Worm (Caenorhabditis elegans) whole organism, young adult: ENCODE results near the gene F49C12.6.

Experiments used
- B0336.3 ChIP-seq: fragments of 200-800 bp; sonication (Bioruptor generic); IDR thresholded peaks from 2 replicates; pipeline ENCODE4 v1.3.6; 2022; ENCODE audit warnings: missing genetic modification characterization, missing compliant biosample characterization
- F10E7.11 ChIP-seq: sonication (generic microtip); optimal IDR thresholded peaks from 2 replicates; lab custom pipeline; 2017; ENCODE audit warnings: mild to moderate bottlenecking, missing genetic modification characterization, moderate library complexity, missing compliant biosample characterization
- F52B5.7 ChIP-seq: sonication (generic microtip); optimal IDR thresholded peaks from 2 replicates; lab custom pipeline; 2016; ENCODE audit warnings: mild to moderate bottlenecking, missing genetic modification characterization, missing compliant biosample characterization
- K11D2.4 ChIP-seq: fragments of 200-800 bp; sonication (Bioruptor generic); IDR thresholded peaks from 2 replicates; pipeline ENCODE4 v1.3.6; 2022; ENCODE audit warnings: missing genetic modification reagents, missing genetic modification characterization, missing compliant biosample characterization
- K12H6.12 ChIP-seq: fragments of 200-800 bp; sonication (Bioruptor generic); optimal IDR thresholded peaks from 2 replicates; lab custom pipeline; 2018; ENCODE audit warnings: mild to moderate bottlenecking, missing genetic modification characterization, missing compliant biosample characterization
- T07F8.4 ChIP-seq: sonication (generic microtip); optimal IDR thresholded peaks from 2 replicates; lab custom pipeline; 2016; ENCODE audit warnings: mild to moderate bottlenecking, missing genetic modification characterization, moderate library complexity, missing compliant biosample characterization
- Y53F4B.3 ChIP-seq: fragments of 200-800 bp; sonication (Bioruptor generic); IDR thresholded peaks from 2 replicates; pipeline ENCODE4 v1.3.6; 2022; ENCODE audit warnings: missing genetic modification reagents, missing genetic modification characterization, missing compliant biosample characterization
- Y53G8AR.9 ChIP-seq: fragments of 200-800 bp; sonication (Bioruptor generic); conservative IDR thresholded peaks from 2 replicates; pipeline ENCODE4 v1.3.6; 2022; ENCODE audit warnings: missing genetic modification reagents, missing genetic modification characterization, missing compliant biosample characterization
- Y56A3A.18 ChIP-seq: fragments of 200-800 bp; sonication (Bioruptor generic); IDR thresholded peaks from 2 replicates; pipeline ENCODE4 v1.3.6; 2022; ENCODE audit warnings: missing genetic modification reagents, missing genetic modification characterization, missing compliant biosample characterization
- ZK185.1 ChIP-seq: sonication (generic microtip); optimal IDR thresholded peaks from 2 replicates; lab custom pipeline; 2016; ENCODE audit warnings: mild to moderate bottlenecking, missing genetic modification characterization, missing compliant biosample characterization; ENCODE audit not compliant: poor library complexity, severe bottlenecking
- ama-1 ChIP-seq, 3 experiments: fragments of 150-350 bp in 1 of 3; sonication (generic microtip) in 2 of 3; optimal IDR thresholded peaks; 2 replicates each; lab custom pipeline; 2014 to 2018; ENCODE audit warnings: missing biosample characterization in 2 of 3, missing genetic modification characterization in 2 of 3, missing genetic modification reagents in 2 of 3
- aptf-2 ChIP-seq: fragments of 200-800 bp; sonication (Bioruptor generic); conservative IDR thresholded peaks from 2 replicates; pipeline ENCODE4 v1.3.6; 2022; ENCODE audit warnings: missing genetic modification reagents, missing genetic modification characterization, missing compliant biosample characterization
- aptf-3 ChIP-seq: fragments of 200-800 bp; sonication (Bioruptor generic); IDR thresholded peaks from 2 replicates; pipeline ENCODE4 v1.3.6; 2022; ENCODE audit warnings: missing genetic modification characterization, missing compliant biosample characterization
- athp-1 ChIP-seq: sonication (generic microtip); optimal IDR thresholded peaks from 2 replicates; lab custom pipeline; 2017; ENCODE audit warnings: mild to moderate bottlenecking, missing genetic modification characterization, missing compliant biosample characterization
- attf-5 ChIP-seq: fragments of 200-800 bp; sonication (Bioruptor generic); optimal IDR thresholded peaks from 2 replicates; lab custom pipeline; 2018; ENCODE audit warnings: mild to moderate bottlenecking, missing genetic modification characterization, missing compliant biosample characterization
- bed-1 ChIP-seq: fragments of 200-800 bp; sonication (Bioruptor generic); IDR thresholded peaks from 2 replicates; pipeline ENCODE4 v1.3.6; 2022; ENCODE audit warnings: missing genetic modification reagents, missing genetic modification characterization, missing compliant biosample characterization
- cebp-1 ChIP-seq, 2 experiments: fragments of 200-800 bp in 1 of 2; sonication (Bioruptor generic) in 1 of 2; sonication (generic microtip) in 1 of 2; IDR thresholded peaks in 1 of 2; optimal IDR thresholded peaks in 1 of 2; 2 replicates each; pipeline versions ENCODE4 v1.3.6 to Lab custom; 2017 to 2022; ENCODE audit warnings: missing compliant biosample characterization in 2 of 2, missing genetic modification characterization in 2 of 2, mild to moderate bottlenecking in 1 of 2, missing genetic modification reagents in 1 of 2, moderate library complexity in 1 of 2
- cebp-2 ChIP-seq: fragments of 200-800 bp; sonication (Bioruptor generic); IDR thresholded peaks from 2 replicates; pipeline ENCODE4 v1.3.6; 2022; ENCODE audit warnings: missing genetic modification characterization, missing compliant biosample characterization
- ceh-40 ChIP-seq: fragments of 200-800 bp; sonication (Bioruptor generic); IDR thresholded peaks from 2 replicates; pipeline ENCODE4 v1.3.6; 2022; ENCODE audit warnings: missing genetic modification characterization, missing compliant biosample characterization
- ceh-91 ChIP-seq: fragments of 200-800 bp; sonication (Bioruptor generic); IDR thresholded peaks from 2 replicates; pipeline ENCODE4 v1.3.6; 2022; ENCODE audit warnings: missing genetic modification reagents, missing genetic modification characterization, missing compliant biosample characterization
- die-1 ChIP-seq: sonication (generic microtip); optimal IDR thresholded peaks from 2 replicates; lab custom pipeline; 2016; ENCODE audit warnings: missing genotype, mild to moderate bottlenecking, missing genetic modification characterization, missing compliant biosample characterization
- efl-1 ChIP-seq: fragments of 150-350 bp; optimal IDR thresholded peaks from 2 replicates; lab custom pipeline; 2014; ENCODE audit warnings: missing biosample characterization, missing genetic modification reagents, missing genetic modification characterization
- ekl-4 ChIP-seq: fragments of 200-800 bp; sonication (Bioruptor generic); IDR thresholded peaks from 2 replicates; pipeline ENCODE4 v1.3.6; 2022; ENCODE audit warnings: missing genetic modification reagents, missing genetic modification characterization, missing compliant biosample characterization
- him-1 ChIP-seq: sonication (generic microtip); optimal IDR thresholded peaks from 2 replicates; lab custom pipeline; 2016; ENCODE audit warnings: missing genotype, missing genetic modification reagents, missing genetic modification characterization, missing compliant biosample characterization
- hrde-1 ChIP-seq: sonication (generic microtip); optimal IDR thresholded peaks from 2 replicates; lab custom pipeline; 2016; ENCODE audit warnings: missing genetic modification characterization, mild to moderate bottlenecking, missing compliant biosample characterization, moderate library complexity, missing genotype, missing genetic modification reagents, borderline replicate concordance
- let-526 ChIP-seq: fragments of 200-800 bp; sonication (Bioruptor generic); IDR thresholded peaks from 2 replicates; pipeline ENCODE4 v1.3.6; 2022; ENCODE audit warnings: missing genetic modification reagents, missing genetic modification characterization, missing compliant biosample characterization
- let-607 ChIP-seq, 2 experiments: fragments of 200-800 bp in 1 of 2; sonication (Bioruptor generic) in 1 of 2; sonication (generic microtip) in 1 of 2; optimal IDR thresholded peaks; 2 replicates each; lab custom pipeline; 2016 to 2018; ENCODE audit warnings: mild to moderate bottlenecking in 2 of 2, missing compliant biosample characterization in 2 of 2, missing genetic modification characterization in 2 of 2, moderate library complexity in 2 of 2, missing genotype in 1 of 2
- lin-26 ChIP-seq: fragments of 200-800 bp; sonication (Bioruptor generic); IDR thresholded peaks from 2 replicates; pipeline ENCODE4 v1.3.6; 2022; ENCODE audit warnings: missing genetic modification reagents, missing genetic modification characterization, missing compliant biosample characterization
- lin-35 ChIP-seq, 3 experiments: fragments of 150-350 bp in 2 of 3; sonication (generic microtip) in 1 of 3; optimal IDR thresholded peaks; 2 replicates each; lab custom pipeline; 2014 to 2018; ENCODE audit warnings: missing biosample characterization in 3 of 3, missing genetic modification characterization in 3 of 3, missing genetic modification reagents in 3 of 3
- lir-1 ChIP-seq: fragments of 200-800 bp; sonication (Bioruptor generic); conservative IDR thresholded peaks from 2 replicates; pipeline ENCODE4 v1.3.6; 2022; ENCODE audit warnings: missing genetic modification reagents, missing genetic modification characterization, missing compliant biosample characterization
- lsl-1 ChIP-seq: fragments of 200-800 bp; sonication (Bioruptor generic); optimal IDR thresholded peaks from 2 replicates; lab custom pipeline; 2018; ENCODE audit warnings: mild to moderate bottlenecking, missing genetic modification characterization, moderate library complexity, missing compliant biosample characterization
- madf-6 ChIP-seq: fragments of 200-800 bp; sonication (Bioruptor generic); IDR thresholded peaks from 2 replicates; pipeline ENCODE4 v1.3.6; 2022; ENCODE audit warnings: missing genetic modification reagents, missing genetic modification characterization, missing compliant biosample characterization
- mes-4 ChIP-seq: sonication (generic microtip); optimal IDR thresholded peaks from 2 replicates; lab custom pipeline; 2016; ENCODE audit warnings: missing genotype, missing genetic modification characterization, missing compliant biosample characterization
- nhr-90 ChIP-seq: sonication (generic microtip); optimal IDR thresholded peaks from 2 replicates; lab custom pipeline; 2016; ENCODE audit warnings: missing genotype, mild to moderate bottlenecking, missing genetic modification characterization, missing compliant biosample characterization
- repo-1 ChIP-seq: sonication (generic microtip); optimal IDR thresholded peaks from 2 replicates; lab custom pipeline; 2017; ENCODE audit warnings: mild to moderate bottlenecking, missing genetic modification characterization, missing compliant biosample characterization
- sdz-38 ChIP-seq: sonication (generic microtip); optimal IDR thresholded peaks from 2 replicates; lab custom pipeline; 2016; ENCODE audit warnings: missing genotype, missing genetic modification characterization, missing compliant biosample characterization
- snpc-1.1 ChIP-seq: sonication (generic microtip); optimal IDR thresholded peaks from 2 replicates; lab custom pipeline; 2017; ENCODE audit warnings: missing genetic modification characterization, mild to moderate bottlenecking, missing compliant biosample characterization, antibody characterized with exemption, moderate library complexity, missing genotype, missing genetic modification reagents; ENCODE audit not compliant: insufficient read depth
- snpc-3.4 ChIP-seq: sonication (generic microtip); optimal IDR thresholded peaks from 2 replicates; lab custom pipeline; 2017; ENCODE audit warnings: missing genetic modification characterization, mild to moderate bottlenecking, missing compliant biosample characterization, antibody characterized with exemption, moderate library complexity, missing genotype, missing genetic modification reagents
- snpc-4 ChIP-seq, 5 experiments: fragments of 150-350 bp in 1 of 5; sonication (generic microtip) in 4 of 5; optimal IDR thresholded peaks; 2 replicates each; lab custom pipeline; 2014 to 2018; ENCODE audit warnings: missing genetic modification characterization in 5 of 5, missing biosample characterization in 3 of 5, antibody characterized with exemption in 2 of 5, mild to moderate bottlenecking in 2 of 5, missing compliant biosample characterization in 2 of 5, missing genotype in 2 of 5, moderate library complexity in 2 of 5, missing genetic modification reagents in 1 of 5
- tbp1 ChIP-seq: fragments of 200-800 bp; sonication (Bioruptor generic); optimal IDR thresholded peaks from 2 replicates; lab custom pipeline; 2018; ENCODE audit warnings: mild to moderate bottlenecking, missing genetic modification characterization, missing compliant biosample characterization
- unc-62 ChIP-seq: fragments of 150-350 bp; optimal IDR thresholded peaks from 2 replicates; lab custom pipeline; 2014; ENCODE audit warnings: missing biosample characterization, missing genetic modification reagents, missing genetic modification characterization
- ztf-18 ChIP-seq: sonication (generic microtip); optimal IDR thresholded peaks from 2 replicates; lab custom pipeline; 2016; ENCODE audit warnings: missing genotype, mild to moderate bottlenecking, missing genetic modification characterization, missing compliant biosample characterization

F49C12.6 gene

ce11 chrIV:9320023-9320422 lies 11.1 kb upstream of the F49C12.6 start:
- peak; percentile 58; the same call in 1 of the 2 replicates for TF ChIP-seq lin-26 (GFP tag; lab: Robert Waterston, UW)
- peak; percentile 57; the same call in 1 of the 2 replicates for TF ChIP-seq let-526
- TF ChIP-seq him-1 (tag; lab: Kevin White, UChicago) = peak; percentile 48
- peak in 1 of 2 experiments; percentile 13 for TF ChIP-seq let-607 (tag; optimal IDR thresholded peaks at IDR 0.05; lab: Kevin White, UChicago)
- TF ChIP-seq efl-1 = no peak
- TF ChIP-seq ceh-91 = no peak
- TF ChIP-seq cebp-2 (GFP tag; lab: Robert Waterston, UW) = no peak
- no peak for TF ChIP-seq tbp1 (GFP tag; lab: Kevin White, UChicago)
- no peak for TF ChIP-seq lsl-1 (GFP tag; lab: Kevin White, UChicago)
- TF ChIP-seq ZK185.1 (tag; lab: Kevin White, UChicago) = no peak
- TF ChIP-seq cebp-1 (GFP tag; IDR thresholded peaks at IDR 0.05; lab: Robert Waterston, UW) = no peak
- TF ChIP-seq cebp-1 (tag; optimal IDR thresholded peaks at IDR 0.05; lab: Kevin White, UChicago) = peak; percentile 14
- peak; percentile 81 for TF ChIP-seq hrde-1 (tag; lab: Kevin White, UChicago)
- no peak for TF ChIP-seq Y53F4B.3
- no peak for TF ChIP-seq ama-1 (optimal IDR thresholded peaks at IDR 0.05; lab: Kevin White, UChicago)
- peak in 1 of 2 experiments; percentile 42 for TF ChIP-seq ama-1 (GFP tag; optimal IDR thresholded peaks at IDR 0.05; lab: Kevin White, UChicago)
- TF ChIP-seq unc-62 (GFP tag; lab: Kevin White, UChicago) = no peak
- TF ChIP-seq F52B5.7 = peak; percentile 70
- TF ChIP-seq sdz-38 = no peak
- TF ChIP-seq Y53G8AR.9 (GFP tag; lab: Robert Waterston, UW) = 0 out of 2 replicates have a peak, but pooled peaks have one; percentile 45
- TF ChIP-seq snpc-1.1 (tag; lab: Kevin White, UChicago) = peak; percentile 64
- TF ChIP-seq madf-6 (GFP tag; lab: Robert Waterston, UW) = no peak
- no peak for TF ChIP-seq attf-5 (GFP tag; lab: Kevin White, UChicago)
- TF ChIP-seq B0336.3 (GFP tag; lab: Robert Waterston, UW) = peak; percentile 36; the same call in 1 of the 2 replicates
- TF ChIP-seq K12H6.12 (tag; lab: Kevin White, UChicago) = no peak
- no peak for TF ChIP-seq mes-4 (tag; lab: Kevin White, UChicago)
- TF ChIP-seq F10E7.11 (tag; lab: Kevin White, UChicago) = no peak
- TF ChIP-seq aptf-2 (GFP tag; lab: Robert Waterston, UW) = no peak
- TF ChIP-seq lir-1 (GFP tag; lab: Robert Waterston, UW) = no peak
- TF ChIP-seq Y56A3A.18 = no peak
- no peak for TF ChIP-seq nhr-90 (tag; lab: Kevin White, UChicago)
- TF ChIP-seq ekl-4 (GFP tag; lab: Robert Waterston, UW) = no peak
- no peak for TF ChIP-seq lin-35 (GFP tag; optimal IDR thresholded peaks at IDR 0.05; lab: Kevin White, UChicago)
- no peak for TF ChIP-seq ztf-18
- TF ChIP-seq bed-1 (GFP tag; lab: Robert Waterston, UW) = 0 out of 2 replicates have a peak, but pooled peaks have one; percentile 37

- TF ChIP-seq ceh-40 (no peak), lin-35 (GFP tag; optimal IDR thresholded peaks at IDR 0.05; lab: Kevin White, UChicago) (peak in 1 of 3 experiments; percentile 22)
Measured at ce11 chrIV:9319080-9319479, 10.2 kb upstream of the F49C12.6 start, which contains the start of the genes F49C12.11 and nemt-1. F49C12.11 (plus strand) TSS chrIV:9319380. nemt-1 (minus strand) TSS chrIV:9319439.

- TF ChIP-seq F10E7.11 (tag; lab: Kevin White, UChicago) (peak; percentile 52), snpc-4 (GFP tag; optimal IDR thresholded peaks at IDR 0.05; lab: Kevin White, UChicago) (no peak), snpc-4 (tag; optimal IDR thresholded peaks at IDR 0.05; lab: Kevin White, UChicago) (peak in 1 of 4 experiments; percentile 10), repo-1 (tag; lab: Kevin White, UChicago) (peak; percentile 41), madf-6 (GFP tag; lab: Robert Waterston, UW) (peak; percentile 46; the same call in 1 of the 2 replicates), T07F8.4 (tag; lab: Kevin White, UChicago) (no peak), die-1 (tag; lab: Kevin White, UChicago) (no peak), snpc-3.4 (tag; lab: Kevin White, UChicago) (peak; percentile 3), K11D2.4 (GFP tag; lab: Robert Waterston, UW) (no peak), hrde-1 (tag; lab: Kevin White, UChicago) (no peak), athp-1 (tag; lab: Kevin White, UChicago) (peak; percentile 25), aptf-3 (GFP tag; lab: Robert Waterston, UW) (0 out of 2 replicates have a peak, but pooled peaks have one; percentile 22)
Measured at ce11 chrIV:9318147-9318546, 9.3 kb upstream of the F49C12.6 start.
